Worm (Caenorhabditis elegans): Measurements from ENCODE around the gene F22E5.7.
"Not testable (repeated sequence)": the region's sequence is repeated elsewhere in the genome, so short reads cannot be mapped to it uniquely, and the experiment has no call there.

F22E5.7 gene

ce11 chrII:2673534-2673933, 31.7 kb downstream of the F22E5.7 start, which contains the start of the genes F22E5.20 and F22E5.1:
F22E5.20 (minus strand) TSS chrII:2673634.
F22E5.1 (plus strand) TSS chrII:2673775.
- not testable (repeated sequence) for TF ChIP-seq ceh-34 (tag; optimal IDR thresholded peaks at IDR 0.05); fkh-10 (GFP tag; optimal IDR thresholded peaks at IDR 0.05); ceh-45 (GFP tag; IDR thresholded peaks at IDR 0.05)

- TF ChIP-seq elt-2 (tag; optimal IDR thresholded peaks at IDR 0.05) (peak; percentile 84), fax-1 (tag; optimal IDR thresholded peaks at IDR 0.05) (no peak)
These were observed 35.8 kb downstream of the F22E5.7 start, which contains the start of gene F22E5.17 for ce11 chrII:2677534-2678168. F22E5.17 (plus strand) TSS chrII:2678041.

ce11 chrII:2681118-2681517, 39.2 kb downstream of the F22E5.7 start, which contains the start of gene F34D6.1:
F34D6.1 (minus strand) TSS chrII:2681218.
- TF ChIP-seq hlh-15 (tag; optimal IDR thresholded peaks at IDR 0.05): no peak
- TF ChIP-seq ceh-31 (tag; optimal IDR thresholded peaks at IDR 0.05): no peak
- TF ChIP-seq tbx-2 (tag; optimal IDR thresholded peaks at IDR 0.05): no peak
- no peak for TF ChIP-seq ceh-45 (GFP tag; IDR thresholded peaks at IDR 0.05)
- no peak for TF ChIP-seq sox-4 (tag; optimal IDR thresholded peaks at IDR 0.05)
- no peak for TF ChIP-seq rnt-1 (tag; optimal IDR thresholded peaks at IDR 0.05)
- no peak for TF ChIP-seq fax-1 (tag; optimal IDR thresholded peaks at IDR 0.05)
- TF ChIP-seq F13H6.1 (tag; optimal IDR thresholded peaks at IDR 0.05): no peak
- TF ChIP-seq nhr-11 (tag; optimal IDR thresholded peaks at IDR 0.05): no peak
- no peak for TF ChIP-seq pat-9 (tag; optimal IDR thresholded peaks at IDR 0.05)
- no peak for TF ChIP-seq mec-3 (tag; optimal IDR thresholded peaks at IDR 0.05; ENCODE audit: borderline replicate concordance)
- TF ChIP-seq ahr-1 (tag; optimal IDR thresholded peaks at IDR 0.05): no peak
- TF ChIP-seq elt-4 (tag; optimal IDR thresholded peaks at IDR 0.05): no peak
- TF ChIP-seq ama-1 (optimal IDR thresholded peaks at IDR 0.05): no peak
- TF ChIP-seq nhr-232 (tag; optimal IDR thresholded peaks at IDR 0.05): no peak

DNA sequence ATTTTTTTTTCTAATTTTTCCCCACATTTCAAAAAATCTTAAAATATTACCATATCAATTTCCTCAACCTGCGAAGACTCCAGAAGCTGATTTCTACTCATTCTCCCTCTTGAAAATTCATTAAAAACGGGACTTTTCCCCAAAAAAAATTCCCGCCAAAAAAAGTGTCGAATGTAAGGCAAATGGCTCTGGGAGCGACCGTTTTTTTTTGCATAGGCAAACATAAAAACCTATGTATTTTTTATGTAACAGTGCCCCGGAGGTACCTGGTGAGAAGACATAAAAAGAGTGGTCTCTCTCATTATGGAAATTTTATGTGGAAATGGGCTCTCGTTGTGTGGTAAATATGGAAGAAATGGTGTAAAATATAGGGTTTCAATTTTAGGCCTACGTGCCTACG, 42.3 kb downstream of the F22E5.7 start, which contains the start of gene ceh-87:
Gene ceh-87 (minus strand): TSS at position 101 of the 400 bp plus-strand sequence.
- TF ChIP-seq ref-2 (tag; optimal IDR thresholded peaks at IDR 0.05) (no peak), hlh-13 (GFP tag; optimal IDR thresholded peaks at IDR 0.05) (no peak), K09A11.1 (tag; optimal IDR thresholded peaks at IDR 0.05; ENCODE audit: insufficient read depth) (no peak), mec-3 (tag; optimal IDR thresholded peaks at IDR 0.05; ENCODE audit: borderline replicate concordance) (no peak), eyg-1 (tag; optimal IDR thresholded peaks at IDR 0.05) (no peak), ceh-31 (tag; optimal IDR thresholded peaks at IDR 0.05) (no peak), sdc-2 (tag; optimal IDR thresholded peaks at IDR 0.05) (no peak)

DNA sequence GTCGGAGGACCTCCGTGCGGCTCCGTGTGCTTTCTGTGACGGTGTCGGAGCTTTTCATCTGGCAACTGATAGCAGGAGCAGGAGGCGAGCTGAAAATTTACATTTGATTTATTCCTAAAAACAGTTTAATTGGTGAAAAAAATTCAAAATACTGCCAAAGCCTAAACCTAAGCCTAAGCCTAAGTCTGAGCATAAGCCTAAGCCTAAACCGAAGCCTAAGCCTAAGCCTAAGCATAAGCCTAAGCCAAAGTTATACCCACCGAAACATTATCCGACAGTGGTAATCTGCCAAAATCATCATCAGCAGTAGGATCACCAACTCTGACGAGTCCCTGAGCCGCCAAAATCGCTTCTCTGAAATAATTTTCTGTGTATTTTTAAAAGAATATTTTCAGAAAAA, 42.9 kb downstream of the F22E5.7 start:
- TF ChIP-seq che-1 (tag; optimal IDR thresholded peaks at IDR 0.05) (no peak), hlh-6 (tag; optimal IDR thresholded peaks at IDR 0.05) (no peak), ama-1 (optimal IDR thresholded peaks at IDR 0.05) (no peak), unc-55 (GFP tag; optimal IDR thresholded peaks at IDR 0.05) (no peak), pag-3 (tag; optimal IDR thresholded peaks at IDR 0.05; ENCODE audit: borderline replicate concordance) (no peak)

- TF ChIP-seq pha-2 (tag; optimal IDR thresholded peaks at IDR 0.05): no peak
- peak; percentile 45 for TF ChIP-seq unc-42 (tag; optimal IDR thresholded peaks at IDR 0.05)
- TF ChIP-seq unc-55 (GFP tag; optimal IDR thresholded peaks at IDR 0.05): peak; percentile 35
- peak; percentile 36 for TF ChIP-seq ceh-18 (tag; optimal IDR thresholded peaks at IDR 0.05)
- TF ChIP-seq hlh-8 (tag; optimal IDR thresholded peaks at IDR 0.05): peak; percentile 52
These were observed 45.3 kb downstream of the F22E5.7 start, which contains the start of the genes sup-9 and nspf-1 for ce11 chrII:2686985-2687675. sup-9 (minus strand) TSS chrII:2687027. nspf-1 (plus strand) TSS chrII:2687625.
